Worm (Caenorhabditis elegans): ENCODE results near the gene str-243.

DNA sequence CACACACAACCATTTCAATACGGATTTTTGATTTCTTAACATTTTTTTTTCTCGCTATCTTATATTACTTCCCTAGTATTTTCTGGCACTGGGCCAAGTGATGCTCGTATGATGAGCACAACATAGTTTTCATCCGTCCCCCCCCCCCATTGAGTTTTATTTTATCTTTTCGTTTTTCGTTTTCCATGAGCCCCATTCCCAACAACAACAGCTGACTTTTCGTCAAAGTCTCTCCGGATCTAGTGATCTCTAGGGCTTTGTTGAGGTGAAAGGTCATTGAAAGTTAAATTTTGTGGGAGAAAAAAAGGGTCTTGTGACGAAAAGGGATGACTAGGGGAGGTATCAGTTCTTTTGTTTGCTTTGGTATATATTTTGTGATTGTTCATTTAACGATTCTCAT is 41.7 kb upstream of the str-243 start:
- TF ChIP-seq tab-1 (GFP tag; IDR thresholded peaks at IDR 0.05) = no peak
- TF ChIP-seq T22C8.4 (GFP tag; IDR thresholded peaks at IDR 0.05) = no peak
- TF ChIP-seq ref-1 (GFP tag; conservative IDR thresholded peaks at IDR 0.05) = no peak
- no peak for TF ChIP-seq cog-1 (tag; optimal IDR thresholded peaks at IDR 0.05)
- TF ChIP-seq klf-2 (GFP tag; conservative IDR thresholded peaks at IDR 0.05) = no peak
- no peak for TF ChIP-seq flt-1 (GFP tag; IDR thresholded peaks at IDR 0.05)

Measured in whole organism, midembryonic.